Worm (Caenorhabditis elegans): ENCODE data around the gene mfn-1.

The mfn-1 gene

DNA sequence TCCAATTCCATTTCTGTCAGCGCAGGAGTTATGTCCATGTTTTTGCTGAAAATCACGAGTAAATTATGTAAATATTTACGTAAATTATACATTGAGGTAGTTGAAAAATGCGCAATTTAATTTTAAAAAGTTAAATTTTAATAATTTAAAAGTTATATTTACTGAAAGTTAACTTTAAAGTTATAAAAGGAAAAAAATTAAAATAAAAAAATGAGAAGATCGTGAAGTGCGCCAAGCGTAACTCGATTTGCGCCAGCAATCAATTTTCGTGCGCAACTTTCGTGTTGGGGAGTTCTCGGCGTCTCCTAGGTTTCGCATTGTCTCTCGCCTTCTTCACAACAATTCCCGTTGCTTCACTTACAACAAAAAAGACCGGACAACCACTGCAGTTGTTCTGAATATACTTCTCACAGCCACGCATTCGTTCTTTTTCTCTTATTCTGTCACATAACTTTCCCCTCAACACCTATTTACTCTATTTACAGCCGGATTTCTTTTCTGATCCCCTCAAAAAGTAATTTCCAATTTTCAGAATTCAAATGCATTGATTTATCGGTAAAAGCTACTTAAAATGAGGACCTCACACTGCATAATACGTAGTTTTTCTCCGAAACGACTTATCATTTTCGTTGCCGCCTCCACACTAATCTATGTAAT lies 1.8 kb upstream of the mfn-1 start, which contains the start of the genes metl-1 and W02B12.11 (continued):
- TF ChIP-seq ceh-44 (GFP tag; IDR thresholded peaks at IDR 0.05), result no peak
- no peak for TF ChIP-seq sdz-12 (GFP tag; optimal IDR thresholded peaks at IDR 0.05)
- no peak for TF ChIP-seq zfp-2 (tag; optimal IDR thresholded peaks at IDR 0.05)
- TF ChIP-seq ztf-11 (tag; optimal IDR thresholded peaks at IDR 0.05), result no peak
- peak; percentile 45 for TF ChIP-seq F37D6.2 (tag; optimal IDR thresholded peaks at IDR 0.05)
- TF ChIP-seq R02D3.7 (tag; optimal IDR thresholded peaks at IDR 0.05), result no peak
- no peak for TF ChIP-seq snpc-4 (tag; optimal IDR thresholded peaks at IDR 0.05)
- TF ChIP-seq attf-4 (tag; optimal IDR thresholded peaks at IDR 0.05), result no peak
- TF ChIP-seq ces-1 (GFP tag; optimal IDR thresholded peaks at IDR 0.05), result no peak
- TF ChIP-seq nhr-102 (tag; optimal IDR thresholded peaks at IDR 0.05), result peak; percentile 88
- no peak for TF ChIP-seq daf-19 (GFP tag; conservative IDR thresholded peaks at IDR 0.05)
- TF ChIP-seq nhr-28 (tag; optimal IDR thresholded peaks at IDR 0.05), result no peak
- no peak for TF ChIP-seq Y75B8A.6 (GFP tag; IDR thresholded peaks at IDR 0.05)
- 0 out of 2 replicates have a peak, but pooled peaks have one; percentile 44 for TF ChIP-seq zfp-3 (GFP tag; conservative IDR thresholded peaks at IDR 0.05)
- TF ChIP-seq lsy-2 (tag; optimal IDR thresholded peaks at IDR 0.05), result peak; percentile 52 to 90
- TF ChIP-seq unc-130 (GFP tag; optimal IDR thresholded peaks at IDR 0.05), result peak; percentile 53
- no peak for TF ChIP-seq nhr-10 (tag; optimal IDR thresholded peaks at IDR 0.05)
- peak; percentile 68 for TF ChIP-seq nhr-48 (tag; optimal IDR thresholded peaks at IDR 0.05)
- no peak for TF ChIP-seq cey-2 (tag; optimal IDR thresholded peaks at IDR 0.05; ENCODE audit: borderline replicate concordance, insufficient read depth)
- peak; percentile 84 for TF ChIP-seq spr-1 (tag; optimal IDR thresholded peaks at IDR 0.05)
- no peak for TF ChIP-seq egl-27 (tag; optimal IDR thresholded peaks at IDR 0.05)
- peak; percentile 75 for TF ChIP-seq arid-1 (GFP tag; conservative IDR thresholded peaks at IDR 0.05)
- no peak for TF ChIP-seq gei-8 (GFP tag; optimal IDR thresholded peaks at IDR 0.05)
- TF ChIP-seq zip-11 (GFP tag; IDR thresholded peaks at IDR 0.05), result no peak
- TF ChIP-seq lir-3 (tag; optimal IDR thresholded peaks at IDR 0.05), result no peak
- TF ChIP-seq madf-5 (GFP tag; IDR thresholded peaks at IDR 0.05), result no peak
- TF ChIP-seq fkh-10 (GFP tag; optimal IDR thresholded peaks at IDR 0.05), result no peak
- TF ChIP-seq nhr-237 (tag; optimal IDR thresholded peaks at IDR 0.05), result no peak
- TF ChIP-seq unc-39 (tag; optimal IDR thresholded peaks at IDR 0.05), result no peak
- peak; percentile 83 for TF ChIP-seq hlh-11 (tag; optimal IDR thresholded peaks at IDR 0.05)
- TF ChIP-seq saeg-2 (GFP tag; IDR thresholded peaks at IDR 0.05), result 0 out of 2 replicates have a peak, but pooled peaks have one; percentile 66
- no peak for TF ChIP-seq Y5F2A.4 (GFP tag; optimal IDR thresholded peaks at IDR 0.05)
- TF ChIP-seq ZK546.5 (tag; optimal IDR thresholded peaks at IDR 0.05), result no peak
- TF ChIP-seq tra-1 (GFP tag; IDR thresholded peaks at IDR 0.05), result 0 out of 2 replicates have a peak, but pooled peaks have one; percentile 45
- TF ChIP-seq snpc-1.2 (GFP tag; IDR thresholded peaks at IDR 0.05), result no peak; the same call in 1 of the 2 replicates
- TF ChIP-seq nhr-76 (tag; optimal IDR thresholded peaks at IDR 0.05), result no peak
- TF ChIP-seq nhr-25 (tag; optimal IDR thresholded peaks at IDR 0.05; ENCODE audit: borderline replicate concordance, insufficient read depth), result peak; percentile 65
- TF ChIP-seq egl-43 (GFP tag; IDR thresholded peaks at IDR 0.05), result peak; percentile 68
- no peak for TF ChIP-seq fos-1 (tag; optimal IDR thresholded peaks at IDR 0.05)
- peak; percentile 62 for TF ChIP-seq madf-9 (GFP tag; conservative IDR thresholded peaks at IDR 0.05)
- TF ChIP-seq ztf-7 (tag; optimal IDR thresholded peaks at IDR 0.05), result no peak
- TF ChIP-seq lin-38 (GFP tag; IDR thresholded peaks at IDR 0.05), result peak; percentile 88
- TF ChIP-seq spr-3 (GFP tag; optimal IDR thresholded peaks at IDR 0.05), result peak; percentile 71
- TF ChIP-seq pqm-1 (tag; optimal IDR thresholded peaks at IDR 0.05), result no peak
- no peak for TF ChIP-seq ceh-20 (GFP tag; IDR thresholded peaks at IDR 0.05)
- no peak for TF ChIP-seq tag-97 (GFP tag; IDR thresholded peaks at IDR 0.05)
- peak; percentile 87 for TF ChIP-seq hmg-1.1 (GFP tag; IDR thresholded peaks at IDR 0.05)
- peak; percentile 88 for TF ChIP-seq duxl-1 (tag; optimal IDR thresholded peaks at IDR 0.05; ENCODE audit: poor library complexity)
- no peak for TF ChIP-seq vab-7 (GFP tag; IDR thresholded peaks at IDR 0.05)
- TF ChIP-seq Y105C5A.15 (GFP tag; IDR thresholded peaks at IDR 0.05), result no peak
